Worm (Caenorhabditis elegans) whole organism, L4 larva: ENCODE measurements around the gene Y73B6BL.23.

Source experiments
- F44E2.7 ChIP-seq: fragments of 200-800 bp; sonication (Bioruptor generic); IDR thresholded peaks from 2 replicates; pipeline ENCODE4 v2.1.2; 2022; ENCODE audit warnings: missing genetic modification characterization, missing compliant biosample characterization
- F49E8.2 ChIP-seq: sonication (generic microtip); optimal IDR thresholded peaks from 2 replicates; lab custom pipeline; 2016; ENCODE audit warnings: missing compliant biosample characterization, mild to moderate bottlenecking, missing genetic modification characterization, borderline replicate concordance
- R02D3.7 ChIP-seq: fragments of 150-350 bp; sonication (generic microtip); optimal IDR thresholded peaks from 3 replicates; lab custom pipeline; 2014; ENCODE audit warnings: missing biosample characterization, missing genetic modification characterization
- T26A8.4 ChIP-seq: fragments of 200-800 bp; sonication (Bioruptor generic); IDR thresholded peaks from 2 replicates; pipeline ENCODE4 v1.3.6; 2022; ENCODE audit warnings: missing genetic modification characterization, missing compliant biosample characterization
- Y105C5A.15 ChIP-seq: fragments of 200-800 bp; sonication (Bioruptor generic); IDR thresholded peaks from 2 replicates; pipeline ENCODE4 v1.3.6; 2022; ENCODE audit warnings: missing genetic modification characterization, missing compliant biosample characterization
- aha-1 ChIP-seq: fragments of 150-350 bp; peaks from one replicate; lab custom pipeline; 2014; ENCODE audit warnings: missing biosample characterization, missing genetic modification characterization
- aly-2 ChIP-seq: sonication (generic microtip); optimal IDR thresholded peaks from 2 replicates; lab custom pipeline; 2018; ENCODE audit warnings: missing biosample characterization, missing genetic modification characterization
- arid-1 ChIP-seq: fragments of 200-800 bp; sonication (Bioruptor generic); conservative IDR thresholded peaks from 2 replicates; pipeline ENCODE4 v1.3.6; 2022; ENCODE audit warnings: missing genetic modification reagents, missing genetic modification characterization, missing compliant biosample characterization
- ceh-44 ChIP-seq: fragments of 200-800 bp; sonication (Bioruptor generic); IDR thresholded peaks from 2 replicates; pipeline ENCODE4 v1.3.6; 2022; ENCODE audit warnings: missing genetic modification reagents, missing genetic modification characterization, missing compliant biosample characterization
- ces-1 ChIP-seq: fragments of 150-350 bp; sonication (generic microtip); optimal IDR thresholded peaks from 4 replicates; lab custom pipeline; 2014; ENCODE audit warnings: missing biosample characterization, missing genetic modification reagents, missing genetic modification characterization
- daf-16 ChIP-seq, 3 experiments: sonication (generic microtip); optimal IDR thresholded peaks; 2 replicates each; lab custom pipeline; 2016 to 2017; ENCODE audit warnings: missing genetic modification characterization in 3 of 3, missing genetic modification reagents in 3 of 3, mild to moderate bottlenecking in 2 of 3, missing compliant biosample characterization in 2 of 3, missing biosample characterization in 1 of 3, moderate library complexity in 1 of 3
- dmd-6 ChIP-seq: fragments of 200-800 bp; sonication (Bioruptor generic); IDR thresholded peaks from 2 replicates; pipeline ENCODE4 v1.3.6; 2022; ENCODE audit warnings: missing genetic modification reagents, missing genetic modification characterization, missing compliant biosample characterization
- dve-1 ChIP-seq: sonication (generic microtip); optimal IDR thresholded peaks from 2 replicates; lab custom pipeline; 2017; ENCODE audit warnings: antibody characterized with exemption, mild to moderate bottlenecking, missing genetic modification characterization, missing compliant biosample characterization; ENCODE audit not compliant: insufficient read depth
- egl-43 ChIP-seq: fragments of 200-800 bp; sonication (Bioruptor generic); IDR thresholded peaks from 2 replicates; pipeline ENCODE4 v1.3.6; 2022; ENCODE audit warnings: missing genetic modification reagents, missing genetic modification characterization, missing compliant biosample characterization
- gei-8 ChIP-seq: fragments of 200-800 bp; sonication (Bioruptor generic); optimal IDR thresholded peaks from 2 replicates; lab custom pipeline; 2018; ENCODE audit warnings: mild to moderate bottlenecking, missing genetic modification characterization, missing compliant biosample characterization
- hlh-11 ChIP-seq: fragments of 200-800 bp; sonication (Bioruptor generic); optimal IDR thresholded peaks from 2 replicates; lab custom pipeline; 2018; ENCODE audit warnings: mild to moderate bottlenecking, missing genetic modification characterization, missing compliant biosample characterization
- hmg-1.1 ChIP-seq: fragments of 200-800 bp; sonication (Bioruptor generic); IDR thresholded peaks from 2 replicates; pipeline ENCODE4 v1.3.6; 2022; ENCODE audit warnings: missing genetic modification reagents, missing genetic modification characterization, missing compliant biosample characterization
- lim-7 ChIP-seq: fragments of 200-800 bp; sonication (Bioruptor generic); IDR thresholded peaks from 2 replicates; pipeline ENCODE4 v1.3.6; 2022; ENCODE audit warnings: missing genetic modification characterization, missing compliant biosample characterization
- lin-29 ChIP-seq: fragments of 200-800 bp; sonication (Bioruptor generic); IDR thresholded peaks from 2 replicates; pipeline ENCODE4 v1.3.6; 2022; ENCODE audit warnings: missing genetic modification reagents, missing genetic modification characterization, missing compliant biosample characterization
- lin-38 ChIP-seq: fragments of 200-800 bp; sonication (Bioruptor generic); IDR thresholded peaks from 2 replicates; pipeline ENCODE4 v1.3.6; 2022; ENCODE audit warnings: missing genetic modification reagents, missing genetic modification characterization, missing compliant biosample characterization
- lin-39 ChIP-seq: fragments of 150-350 bp; optimal IDR thresholded peaks from 2 replicates; lab custom pipeline; 2014; ENCODE audit warnings: missing biosample characterization, missing genetic modification reagents, missing genetic modification characterization
- lsy-2 ChIP-seq, 2 experiments: fragments of 150-350 bp in 1 of 2; sonication (generic microtip) in 1 of 2; optimal IDR thresholded peaks; 2 replicates each; lab custom pipeline; 2014 to 2017; ENCODE audit warnings: missing biosample characterization in 2 of 2, missing genetic modification characterization in 2 of 2
- mxl-2 ChIP-seq: fragments of 200-800 bp; sonication (Bioruptor generic); conservative IDR thresholded peaks from 2 replicates; pipeline ENCODE4 v1.3.6; 2022; ENCODE audit warnings: missing genetic modification reagents, missing genetic modification characterization, missing compliant biosample characterization
- nhr-10 ChIP-seq: fragments of 150-350 bp; optimal IDR thresholded peaks from 2 replicates; lab custom pipeline; 2014; ENCODE audit warnings: missing biosample characterization, missing genetic modification characterization
- nhr-102 ChIP-seq: sonication (generic microtip); optimal IDR thresholded peaks from 2 replicates; lab custom pipeline; 2016; ENCODE audit warnings: mild to moderate bottlenecking, missing genetic modification characterization, moderate library complexity, missing compliant biosample characterization
- nhr-237 ChIP-seq: sonication (generic microtip); optimal IDR thresholded peaks from 2 replicates; lab custom pipeline; 2017; ENCODE audit warnings: missing biosample characterization, missing genetic modification characterization
- nhr-25 ChIP-seq: sonication (generic microtip); optimal IDR thresholded peaks from 2 replicates; lab custom pipeline; 2017; ENCODE audit warnings: missing genetic modification characterization, mild to moderate bottlenecking, missing compliant biosample characterization, antibody characterized with exemption, moderate library complexity, borderline replicate concordance; ENCODE audit not compliant: insufficient read depth
- nhr-28 ChIP-seq: fragments of 150-350 bp; optimal IDR thresholded peaks from 2 replicates; lab custom pipeline; 2014; ENCODE audit warnings: missing biosample characterization, missing genetic modification characterization
- php-3 ChIP-seq: fragments of 200-800 bp; sonication (Bioruptor generic); IDR thresholded peaks from 2 replicates; pipeline ENCODE4 v1.3.6; 2022; ENCODE audit warnings: missing genetic modification reagents, missing genetic modification characterization, missing compliant biosample characterization
- pqm-1 ChIP-seq: sonication (generic microtip); optimal IDR thresholded peaks from 2 replicates; lab custom pipeline; 2017; ENCODE audit warnings: missing biosample characterization, missing genetic modification characterization
- snpc-4 ChIP-seq: fragments of 150-350 bp; optimal IDR thresholded peaks from 2 replicates; lab custom pipeline; 2014; ENCODE audit warnings: missing biosample characterization, missing genetic modification characterization
- spr-3 ChIP-seq: fragments of 200-800 bp; sonication (Bioruptor generic); optimal IDR thresholded peaks from 2 replicates; lab custom pipeline; 2018; ENCODE audit warnings: mild to moderate bottlenecking, missing genetic modification characterization, missing compliant biosample characterization
- unc-62 ChIP-seq, 3 experiments: fragments of 150-350 bp in 1 of 3; sonication (generic microtip); optimal IDR thresholded peaks in 2 of 3; peaks in 1 of 3; 1 replicate in 1 of 3; 2 replicates in 2 of 3; lab custom pipeline; 2014 to 2017; ENCODE audit warnings: missing biosample characterization in 3 of 3, missing genetic modification characterization in 3 of 3, missing genetic modification reagents in 3 of 3, missing genotype in 1 of 3
- zfp-3 ChIP-seq: fragments of 200-800 bp; sonication (Bioruptor generic); conservative IDR thresholded peaks from 2 replicates; pipeline ENCODE4 v1.3.6; 2022; ENCODE audit warnings: missing genetic modification reagents, missing genetic modification characterization, missing compliant biosample characterization
- ztf-7 ChIP-seq: fragments of 150-350 bp; optimal IDR thresholded peaks from 2 replicates; lab custom pipeline; 2014; ENCODE audit warnings: missing biosample characterization, missing genetic modification characterization

The Y73B6BL.23 gene

DNA sequence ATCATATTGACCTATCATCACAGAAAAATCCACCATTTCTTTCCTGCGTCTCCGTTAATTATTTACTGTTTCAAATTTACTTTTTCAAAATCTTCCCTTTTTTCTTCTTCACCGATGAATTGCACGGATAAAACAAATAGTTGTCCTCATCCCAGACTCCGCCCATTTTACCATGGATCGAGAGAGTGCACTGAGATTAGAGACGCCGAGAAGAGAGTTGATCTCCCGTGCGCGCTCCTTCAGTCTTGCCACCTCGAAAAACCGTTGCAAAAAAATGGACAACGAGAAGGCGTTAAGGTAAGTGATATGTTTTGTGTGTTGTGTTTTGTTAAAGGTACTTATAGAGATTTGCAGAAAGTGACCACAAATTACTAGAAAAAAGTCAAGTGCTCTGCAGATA, 19.2 kb upstream of the Y73B6BL.23 start, which contains the start of gene dlc-5:
TSS of gene dlc-5 (plus strand) at position 154 of the 400 bp plus-strand sequence.
- no peak for TF ChIP-seq aly-2 (tag; lab: Kevin White, UChicago)
- TF ChIP-seq aha-1 (tag; lab: Kevin White, UChicago), result peak; percentile 94

DNA sequence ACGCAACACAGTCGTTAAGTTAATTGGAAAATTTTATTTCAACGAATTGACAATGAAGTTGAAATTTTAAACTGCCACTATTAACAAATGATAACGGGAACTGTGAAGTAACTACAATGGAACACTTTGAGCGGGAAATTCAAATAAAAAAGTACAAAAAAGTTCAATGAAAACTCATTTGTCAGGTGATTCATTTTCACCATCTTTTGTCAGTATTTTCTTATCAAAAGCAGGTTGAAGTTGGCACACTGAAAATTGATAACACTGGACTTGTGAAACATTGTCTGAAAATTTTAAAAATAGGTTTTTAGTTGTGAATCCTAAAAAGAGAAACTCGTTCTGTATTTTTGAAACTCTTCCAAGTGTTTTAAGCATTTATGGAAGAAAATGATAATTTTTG, 14.5 kb upstream of the Y73B6BL.23 start:
- TF ChIP-seq ces-1 (GFP tag; lab: Kevin White, UChicago) (no peak), php-3 (GFP tag; lab: Robert Waterston, UW) (peak; percentile 48; the same call in 1 of the 2 replicates), pqm-1 (tag; lab: Kevin White, UChicago) (peak; percentile 77), dmd-6 (GFP tag; lab: Robert Waterston, UW) (peak; percentile 20; the same call in 1 of the 2 replicates), hlh-11 (tag; lab: Kevin White, UChicago) (peak; percentile 47), daf-16 (GFP tag; optimal IDR thresholded peaks at IDR 0.05; lab: Kevin White, UChicago) (no peak), daf-16 (tag; optimal IDR thresholded peaks at IDR 0.05; lab: Kevin White, UChicago) (peak; percentile 53), nhr-28 (tag; lab: Kevin White, UChicago) (peak; percentile 6), dve-1 (tag; lab: Kevin White, UChicago) (peak; percentile 65), lin-39 (no peak)

DNA sequence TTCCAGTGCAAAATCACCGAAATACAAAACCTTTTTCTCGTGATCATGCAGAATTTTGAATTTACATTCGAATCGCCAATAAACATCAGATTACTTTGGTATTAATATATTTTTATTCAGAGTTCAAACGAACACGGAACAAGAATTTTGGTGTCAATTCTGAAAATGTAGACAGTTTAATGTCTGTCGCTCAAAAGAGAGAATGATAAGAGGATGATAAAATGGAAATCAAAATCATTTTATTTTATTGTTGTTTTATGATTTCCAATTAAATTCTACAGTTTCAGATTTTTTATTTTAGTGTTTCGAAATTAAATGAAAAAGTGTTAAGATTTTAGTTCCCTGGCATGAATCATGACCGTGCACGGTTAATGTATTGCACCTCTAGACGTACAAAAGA, 13.5 kb upstream of the Y73B6BL.23 start:
- TF ChIP-seq php-3 (GFP tag; lab: Robert Waterston, UW), result peak; percentile 98
- TF ChIP-seq egl-43 (GFP tag; lab: Robert Waterston, UW), result no peak
- no peak for TF ChIP-seq ztf-7 (tag; lab: Kevin White, UChicago)
- peak; percentile 74 for TF ChIP-seq dve-1 (tag; lab: Kevin White, UChicago)
- no peak for TF ChIP-seq lin-38 (GFP tag; lab: Robert Waterston, UW)
- TF ChIP-seq spr-3, result no peak
- no peak for TF ChIP-seq daf-16 (GFP tag; optimal IDR thresholded peaks at IDR 0.05; lab: Kevin White, UChicago)
- TF ChIP-seq daf-16 (tag; optimal IDR thresholded peaks at IDR 0.05; lab: Kevin White, UChicago), result peak; percentile 57
- no peak for TF ChIP-seq lsy-2 (tag; optimal IDR thresholded peaks at IDR 0.05; lab: Kevin White, UChicago)
- no peak for TF ChIP-seq ces-1 (GFP tag; lab: Kevin White, UChicago)
- TF ChIP-seq snpc-4 (tag; lab: Kevin White, UChicago), result no peak
- TF ChIP-seq mxl-2 (GFP tag; lab: Robert Waterston, UW), result no peak
- peak; percentile 15 for TF ChIP-seq hlh-11 (tag; lab: Kevin White, UChicago)
- peak; percentile 39 for TF ChIP-seq pqm-1 (tag; lab: Kevin White, UChicago)
- no peak for TF ChIP-seq arid-1
- no peak for TF ChIP-seq F44E2.7 (GFP tag; lab: Robert Waterston, UW)
- no peak for TF ChIP-seq lin-29 (GFP tag; lab: Robert Waterston, UW)
- TF ChIP-seq hmg-1.1 (GFP tag; lab: Robert Waterston, UW), result no peak
- TF ChIP-seq nhr-25 (tag; lab: Kevin White, UChicago), result no peak
- TF ChIP-seq gei-8 (GFP tag; lab: Kevin White, UChicago), result no peak
- peak; percentile 68 for TF ChIP-seq dmd-6 (GFP tag; lab: Robert Waterston, UW)

DNA sequence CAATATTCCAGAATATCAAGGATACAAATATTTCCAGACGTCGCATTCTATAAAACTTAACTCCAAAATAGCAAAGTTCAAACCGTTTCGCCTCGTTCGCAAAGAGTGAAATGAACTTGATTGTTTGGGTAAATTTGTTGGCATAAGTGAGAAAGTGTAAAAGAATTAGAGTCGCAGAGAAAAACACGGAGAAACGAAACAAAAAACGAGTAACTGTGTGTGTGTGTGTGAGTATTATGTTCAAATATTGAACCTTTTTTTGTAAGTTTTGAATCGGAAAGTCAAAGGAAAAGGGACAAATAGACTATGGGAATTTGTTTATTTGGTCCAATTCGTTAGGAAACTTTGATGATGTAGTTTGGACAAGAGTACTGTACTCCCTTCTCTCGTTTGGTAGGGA, 12.7 kb upstream of the Y73B6BL.23 start, which contains the start of gene acp-7:
TSS of gene acp-7 (minus strand) at position 101 of the 400 bp plus-strand sequence.
- TF ChIP-seq nhr-237 (tag; lab: Kevin White, UChicago) (no peak), nhr-25 (tag; lab: Kevin White, UChicago) (no peak), hlh-11 (tag; lab: Kevin White, UChicago) (no peak), F49E8.2 (no peak), zfp-3 (no peak), Y105C5A.15 (GFP tag; lab: Robert Waterston, UW) (no peak), lim-7 (no peak), lin-39 (no peak), ceh-44 (GFP tag; lab: Robert Waterston, UW) (no peak), nhr-10 (tag; lab: Kevin White, UChicago) (no peak), lin-38 (GFP tag; lab: Robert Waterston, UW) (no peak), T26A8.4 (GFP tag; lab: Robert Waterston, UW) (no peak), unc-62 (GFP tag; optimal IDR thresholded peaks at IDR 0.05 in 1 of 2; lab: Kevin White, UChicago) (no peak), unc-62 (tag; optimal IDR thresholded peaks at IDR 0.05; lab: Kevin White, UChicago) (no peak), nhr-102 (tag; lab: Kevin White, UChicago) (no peak), R02D3.7 (tag; lab: Kevin White, UChicago) (no peak)
